Fruit fly (Drosophila melanogaster) whole organism, adult: ENCODE results near the gene Snoo.

Source experiments
- CG12768 ChIP-seq: fragments of 200-800 bp; sonication (Bioruptor generic); optimal IDR thresholded peaks from 2 replicates; lab custom pipeline; 2017; ENCODE audit warnings: missing biosample characterization, missing genetic modification characterization, mild to moderate bottlenecking, moderate library complexity, missing genetic modification reagents
- CG14711 ChIP-seq: fragments of 200-800 bp; sonication (Bioruptor generic); optimal IDR thresholded peaks from 2 replicates; lab custom pipeline; 2018; ENCODE audit warnings: missing biosample characterization, mild to moderate bottlenecking, missing genetic modification characterization, moderate library complexity
- Crg-1 ChIP-seq: fragments of 200-800 bp; sonication (Bioruptor generic); optimal IDR thresholded peaks from 2 replicates; lab custom pipeline; 2016; ENCODE audit warnings: missing biosample characterization, missing genetic modification characterization
- cnc ChIP-seq, 2 experiments: fragments of >200 bp; optimal IDR thresholded peaks; 2 replicates each; lab custom pipeline; 2017
- kay ChIP-seq: fragments of 200-800 bp; sonication (Bioruptor generic); peaks from one replicate; lab custom pipeline; 2016; ENCODE audit warnings: missing biosample characterization, missing genetic modification characterization, borderline replicate concordance
- pad ChIP-seq: fragments of 200-800 bp; sonication (Bioruptor generic); optimal IDR thresholded peaks from 3 replicates; lab custom pipeline; 2017; ENCODE audit warnings: missing biosample characterization, missing genetic modification characterization, mild to moderate bottlenecking, moderate library complexity, missing genetic modification reagents
- tj ChIP-seq: fragments of 200-800 bp; sonication (Bioruptor generic); optimal IDR thresholded peaks from 3 replicates; lab custom pipeline; 2017; ENCODE audit warnings: missing biosample characterization, mild to moderate bottlenecking, missing genetic modification characterization, moderate library complexity
- toe ChIP-seq: fragments of 200-800 bp; sonication (Bioruptor generic); optimal IDR thresholded peaks from 2 replicates; lab custom pipeline; 2016; ENCODE audit warnings: missing biosample characterization, missing genetic modification characterization

DNA sequence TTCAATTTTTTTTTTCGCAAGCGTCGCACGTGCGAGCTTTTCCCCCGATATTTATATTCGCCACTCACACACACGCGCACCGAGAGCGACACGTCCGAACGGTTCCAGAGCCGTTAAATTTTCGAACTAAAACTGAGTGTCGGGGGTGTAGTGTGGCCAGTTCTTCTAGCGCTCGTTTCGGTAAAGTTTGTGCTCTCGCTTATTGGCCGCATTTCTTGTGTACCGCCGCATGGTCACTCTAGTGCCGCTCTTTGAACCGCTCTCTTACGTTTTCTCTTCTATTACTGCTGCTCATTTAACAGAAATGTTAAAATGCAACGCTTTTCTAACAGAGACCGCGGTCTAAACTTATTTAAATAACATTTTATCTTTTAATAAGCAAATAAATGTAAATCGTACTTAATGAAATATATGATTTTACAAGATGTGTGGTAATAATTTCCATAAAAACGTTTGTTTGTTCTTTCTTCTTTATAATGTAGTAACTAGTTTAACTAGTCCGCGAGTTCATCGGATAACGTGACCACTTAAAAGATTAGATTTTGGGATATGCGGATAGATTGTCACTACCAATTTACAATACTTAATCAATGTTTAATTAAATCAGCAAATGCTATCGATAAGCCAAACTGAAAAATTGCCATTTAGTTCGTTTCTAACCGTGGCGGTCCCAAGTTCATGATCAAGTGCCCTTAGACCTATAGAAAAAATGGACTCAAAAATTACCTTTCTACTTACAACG lies at the start of gene Snoo:
- no peak for TF ChIP-seq Crg-1 (GFP tag; lab: Kevin White, UChicago)
- TF ChIP-seq cnc (optimal IDR thresholded peaks at IDR 0.05; lab: Kevin White, UChicago): no peak
- TF ChIP-seq CG14711 (tag; lab: Kevin White, UChicago): no peak
- no peak for TF ChIP-seq tj
- TF ChIP-seq CG12768: no peak
- TF ChIP-seq toe (GFP tag; lab: Kevin White, UChicago): no peak
- no peak for TF ChIP-seq pad (GFP tag; lab: Kevin White, UChicago)
- peak; percentile 90 for TF ChIP-seq kay (GFP tag; lab: Kevin White, UChicago)
